Worm (Caenorhabditis elegans) whole organism, L4 larva: ENCODE results near the gene his-24.

Experiments
- F26F4.8 ChIP-seq: fragments of 200-800 bp; sonication (Bioruptor generic); conservative IDR thresholded peaks from 2 replicates; pipeline ENCODE4 v1.3.6; 2022; ENCODE audit warnings: missing genetic modification characterization, missing compliant biosample characterization
- F44E2.7 ChIP-seq: fragments of 200-800 bp; sonication (Bioruptor generic); IDR thresholded peaks from 2 replicates; pipeline ENCODE4 v2.1.2; 2022; ENCODE audit warnings: missing genetic modification characterization, missing compliant biosample characterization
- R02D3.7 ChIP-seq: fragments of 150-350 bp; sonication (generic microtip); optimal IDR thresholded peaks from 3 replicates; lab custom pipeline; 2014; ENCODE audit warnings: missing biosample characterization, missing genetic modification characterization
- T20F7.1 ChIP-seq: fragments of 200-800 bp; sonication (Bioruptor generic); optimal IDR thresholded peaks from 2 replicates; lab custom pipeline; 2018; ENCODE audit warnings: mild to moderate bottlenecking, missing genetic modification characterization, missing compliant biosample characterization
- ZK337.2 ChIP-seq: fragments of 200-800 bp; sonication (Bioruptor generic); IDR thresholded peaks from 2 replicates; pipeline ENCODE4 v1.3.6; 2022; ENCODE audit warnings: missing genetic modification reagents, missing genetic modification characterization, missing compliant biosample characterization
- aha-1 ChIP-seq: fragments of 150-350 bp; peaks from one replicate; lab custom pipeline; 2014; ENCODE audit warnings: missing biosample characterization, missing genetic modification characterization
- ama-1 ChIP-seq: fragments of 150-350 bp; optimal IDR thresholded peaks from 2 replicates; lab custom pipeline; 2014; ENCODE audit warnings: inconsistent platforms, mixed read lengths
- arid-1 ChIP-seq: fragments of 200-800 bp; sonication (Bioruptor generic); conservative IDR thresholded peaks from 2 replicates; pipeline ENCODE4 v1.3.6; 2022; ENCODE audit warnings: missing genetic modification reagents, missing genetic modification characterization, missing compliant biosample characterization
- attf-4 ChIP-seq: sonication (generic microtip); optimal IDR thresholded peaks from 3 replicates; lab custom pipeline; 2017; ENCODE audit warnings: missing biosample characterization, missing genetic modification characterization
- ceh-20 ChIP-seq: fragments of 200-800 bp; sonication (Bioruptor generic); IDR thresholded peaks from 2 replicates; pipeline ENCODE4 v1.3.6; 2022; ENCODE audit warnings: missing genetic modification reagents, missing genetic modification characterization, missing compliant biosample characterization
- ceh-44 ChIP-seq: fragments of 200-800 bp; sonication (Bioruptor generic); IDR thresholded peaks from 2 replicates; pipeline ENCODE4 v1.3.6; 2022; ENCODE audit warnings: missing genetic modification reagents, missing genetic modification characterization, missing compliant biosample characterization
- ceh-62 ChIP-seq: sonication (generic microtip); optimal IDR thresholded peaks from 2 replicates; lab custom pipeline; 2017; ENCODE audit warnings: missing biosample characterization, missing genetic modification characterization
- cey-2 ChIP-seq: sonication (generic microtip); optimal IDR thresholded peaks from 3 replicates; lab custom pipeline; 2017; ENCODE audit warnings: missing genetic modification characterization, mild to moderate bottlenecking, missing compliant biosample characterization, antibody characterized with exemption, borderline replicate concordance; ENCODE audit not compliant: insufficient read depth
- ctbp-1 ChIP-seq: fragments of 200-800 bp; sonication (Bioruptor generic); IDR thresholded peaks from 2 replicates; pipeline ENCODE4 v1.3.6; 2022; ENCODE audit warnings: missing genetic modification reagents, missing genetic modification characterization, missing compliant biosample characterization
- daf-16 ChIP-seq, 3 experiments: sonication (generic microtip); optimal IDR thresholded peaks; 2 replicates each; lab custom pipeline; 2016 to 2017; ENCODE audit warnings: missing genetic modification characterization in 3 of 3, missing genetic modification reagents in 3 of 3, mild to moderate bottlenecking in 2 of 3, missing compliant biosample characterization in 2 of 3, missing biosample characterization in 1 of 3, moderate library complexity in 1 of 3
- dmd-6 ChIP-seq: fragments of 200-800 bp; sonication (Bioruptor generic); IDR thresholded peaks from 2 replicates; pipeline ENCODE4 v1.3.6; 2022; ENCODE audit warnings: missing genetic modification reagents, missing genetic modification characterization, missing compliant biosample characterization
- gei-8 ChIP-seq: fragments of 200-800 bp; sonication (Bioruptor generic); optimal IDR thresholded peaks from 2 replicates; lab custom pipeline; 2018; ENCODE audit warnings: mild to moderate bottlenecking, missing genetic modification characterization, missing compliant biosample characterization
- hlh-11 ChIP-seq: fragments of 200-800 bp; sonication (Bioruptor generic); optimal IDR thresholded peaks from 2 replicates; lab custom pipeline; 2018; ENCODE audit warnings: mild to moderate bottlenecking, missing genetic modification characterization, missing compliant biosample characterization
- hlh-30 ChIP-seq: sonication (generic microtip); optimal IDR thresholded peaks from 2 replicates; lab custom pipeline; 2017; ENCODE audit warnings: antibody characterized with exemption, mild to moderate bottlenecking, missing genetic modification characterization, missing compliant biosample characterization; ENCODE audit not compliant: insufficient read depth
- jun-1 ChIP-seq: fragments of 150-350 bp; optimal IDR thresholded peaks from 2 replicates; lab custom pipeline; 2014; ENCODE audit warnings: missing biosample characterization, missing genetic modification reagents, missing genetic modification characterization
- lin-38 ChIP-seq: fragments of 200-800 bp; sonication (Bioruptor generic); IDR thresholded peaks from 2 replicates; pipeline ENCODE4 v1.3.6; 2022; ENCODE audit warnings: missing genetic modification reagents, missing genetic modification characterization, missing compliant biosample characterization
- lin-39 ChIP-seq: fragments of 150-350 bp; optimal IDR thresholded peaks from 2 replicates; lab custom pipeline; 2014; ENCODE audit warnings: missing biosample characterization, missing genetic modification reagents, missing genetic modification characterization
- lsy-2 ChIP-seq, 2 experiments: fragments of 150-350 bp in 1 of 2; sonication (generic microtip) in 1 of 2; optimal IDR thresholded peaks; 2 replicates each; lab custom pipeline; 2014 to 2017; ENCODE audit warnings: missing biosample characterization in 2 of 2, missing genetic modification characterization in 2 of 2
- madf-9 ChIP-seq: fragments of 200-800 bp; sonication (Bioruptor generic); conservative IDR thresholded peaks from 2 replicates; pipeline ENCODE4 v1.3.6; 2022; ENCODE audit warnings: missing genetic modification reagents, missing genetic modification characterization, missing compliant biosample characterization
- mdl-1 ChIP-seq, 2 experiments: fragments of 150-350 bp in 1 of 2; sonication (generic microtip) in 1 of 2; optimal IDR thresholded peaks; 2 replicates each; lab custom pipeline; 2014 to 2017; ENCODE audit warnings: missing biosample characterization in 2 of 2, missing genetic modification characterization in 2 of 2
- mxl-2 ChIP-seq: fragments of 200-800 bp; sonication (Bioruptor generic); conservative IDR thresholded peaks from 2 replicates; pipeline ENCODE4 v1.3.6; 2022; ENCODE audit warnings: missing genetic modification reagents, missing genetic modification characterization, missing compliant biosample characterization
- nhr-11 ChIP-seq: fragments of 150-350 bp; optimal IDR thresholded peaks from 2 replicates; lab custom pipeline; 2014; ENCODE audit warnings: missing biosample characterization, missing genetic modification characterization
- nhr-111 ChIP-seq: fragments of 200-800 bp; sonication (Bioruptor generic); optimal IDR thresholded peaks from 2 replicates; lab custom pipeline; 2018; ENCODE audit warnings: mild to moderate bottlenecking, missing genetic modification characterization, missing compliant biosample characterization
- nhr-25 ChIP-seq: sonication (generic microtip); optimal IDR thresholded peaks from 2 replicates; lab custom pipeline; 2017; ENCODE audit warnings: missing genetic modification characterization, mild to moderate bottlenecking, missing compliant biosample characterization, antibody characterized with exemption, moderate library complexity, borderline replicate concordance; ENCODE audit not compliant: insufficient read depth
- nhr-28 ChIP-seq: fragments of 150-350 bp; optimal IDR thresholded peaks from 2 replicates; lab custom pipeline; 2014; ENCODE audit warnings: missing biosample characterization, missing genetic modification characterization
- nhr-42 ChIP-seq: fragments of 200-800 bp; sonication (Bioruptor generic); IDR thresholded peaks from 2 replicates; pipeline ENCODE4 v1.3.6; 2022; ENCODE audit warnings: missing genetic modification characterization, missing compliant biosample characterization
- nhr-48 ChIP-seq: sonication (generic microtip); optimal IDR thresholded peaks from 2 replicates; lab custom pipeline; 2016; ENCODE audit warnings: mild to moderate bottlenecking, missing genetic modification characterization, missing compliant biosample characterization
- nhr-6 ChIP-seq: fragments of 150-350 bp; optimal IDR thresholded peaks from 2 replicates; lab custom pipeline; 2014; ENCODE audit warnings: missing biosample characterization, missing genetic modification characterization
- nhr-76 ChIP-seq: fragments of 150-350 bp; optimal IDR thresholded peaks from 2 replicates; lab custom pipeline; 2014; ENCODE audit warnings: missing biosample characterization, missing genetic modification characterization
- pha-4 ChIP-seq, 2 experiments: fragments of 150-350 bp in 1 of 2; fragments of 200-800 bp in 1 of 2; sonication (Bioruptor generic) in 1 of 2; IDR thresholded peaks in 1 of 2; optimal IDR thresholded peaks in 1 of 2; 2 replicates each; pipeline versions ENCODE4 v1.3.6 to Lab custom; 2014 to 2022; ENCODE audit warnings: missing genetic modification characterization in 2 of 2, missing genetic modification reagents in 2 of 2, missing biosample characterization in 1 of 2, missing compliant biosample characterization in 1 of 2
- rbr-2 ChIP-seq: sonication (generic microtip); optimal IDR thresholded peaks from 2 replicates; lab custom pipeline; 2016; ENCODE audit warnings: missing genotype, missing genetic modification characterization, missing compliant biosample characterization
- skn-1 ChIP-seq: fragments of 150-350 bp; optimal IDR thresholded peaks from 2 replicates; lab custom pipeline; 2014; ENCODE audit warnings: missing biosample characterization, missing genetic modification characterization
- snpc-1.2 ChIP-seq: fragments of 200-800 bp; sonication (Bioruptor generic); IDR thresholded peaks from 2 replicates; pipeline ENCODE4 v1.3.6; 2022; ENCODE audit warnings: missing genetic modification reagents, missing genetic modification characterization, missing compliant biosample characterization
- tag-97 ChIP-seq: fragments of 200-800 bp; sonication (Bioruptor generic); IDR thresholded peaks from 2 replicates; pipeline ENCODE4 v1.3.6; 2022; ENCODE audit warnings: missing genetic modification characterization, missing compliant biosample characterization
- tra-1 ChIP-seq: fragments of 200-800 bp; sonication (Bioruptor generic); IDR thresholded peaks from 2 replicates; pipeline ENCODE4 v1.3.6; 2022; ENCODE audit warnings: missing genetic modification reagents, missing genetic modification characterization, missing compliant biosample characterization
- unc-130 ChIP-seq: sonication (generic microtip); optimal IDR thresholded peaks from 2 replicates; lab custom pipeline; 2016; ENCODE audit warnings: missing genetic modification reagents, missing genetic modification characterization, missing compliant biosample characterization
- unc-39 ChIP-seq: sonication (generic microtip); optimal IDR thresholded peaks from 2 replicates; lab custom pipeline; 2017; ENCODE audit warnings: missing biosample characterization, missing genetic modification characterization
- unc-62 ChIP-seq, 3 experiments: fragments of 150-350 bp in 1 of 3; sonication (generic microtip); optimal IDR thresholded peaks in 2 of 3; peaks in 1 of 3; 1 replicate in 1 of 3; 2 replicates in 2 of 3; lab custom pipeline; 2014 to 2017; ENCODE audit warnings: missing biosample characterization in 3 of 3, missing genetic modification characterization in 3 of 3, missing genetic modification reagents in 3 of 3, missing genotype in 1 of 3
- vab-7 ChIP-seq: fragments of 200-800 bp; sonication (Bioruptor generic); IDR thresholded peaks from 2 replicates; pipeline ENCODE4 v1.3.6; 2022; ENCODE audit warnings: missing genetic modification reagents, missing genetic modification characterization, missing compliant biosample characterization
- zfp-2 ChIP-seq: sonication (generic microtip); optimal IDR thresholded peaks from 2 replicates; lab custom pipeline; 2016; ENCODE audit warnings: mild to moderate bottlenecking, missing genetic modification characterization, missing compliant biosample characterization

Gene his-24

DNA sequence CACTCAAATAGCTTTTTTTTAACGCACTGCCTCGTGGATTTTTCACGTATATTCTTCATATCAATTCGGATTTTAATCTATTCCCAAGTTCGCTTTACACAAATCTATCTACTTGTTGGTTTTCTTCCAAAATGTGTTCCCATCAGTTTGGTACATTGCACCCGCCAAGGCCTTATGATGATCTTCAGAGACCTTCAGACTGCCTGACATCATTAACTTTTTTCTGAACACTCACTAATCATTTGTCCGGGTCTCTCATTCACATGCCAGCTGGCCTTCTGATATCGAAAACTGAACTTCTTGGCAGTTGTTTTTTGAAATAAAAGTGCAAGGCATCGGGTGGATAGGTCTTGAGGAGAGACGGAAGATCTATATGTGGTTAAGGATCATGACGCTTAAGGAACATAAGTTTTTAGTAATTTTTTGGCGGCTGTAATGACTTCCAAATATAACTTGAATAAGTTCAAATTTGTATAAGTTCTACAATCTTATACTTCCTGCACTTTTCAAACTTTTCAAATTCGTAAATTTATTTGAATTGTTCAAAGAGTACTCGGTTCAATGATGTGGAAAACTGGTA is 10.0 kb downstream of the his-24 start:
- TF ChIP-seq unc-62 (GFP tag; optimal IDR thresholded peaks at IDR 0.05 in 1 of 2; lab: Kevin White, UChicago) (peak in 1 of 2 experiments; percentile 97), unc-62 (tag; optimal IDR thresholded peaks at IDR 0.05; lab: Kevin White, UChicago) (no peak), lin-39 (tag; lab: Kevin White, UChicago) (no peak), hlh-30 (tag; lab: Kevin White, UChicago) (peak; percentile 86), vab-7 (GFP tag; lab: Robert Waterston, UW) (no peak), lsy-2 (tag; optimal IDR thresholded peaks at IDR 0.05; lab: Kevin White, UChicago) (peak in 1 of 2 experiments; percentile 27), pha-4 (GFP tag; IDR thresholded peaks at IDR 0.05; lab: Robert Waterston, UW) (no peak), pha-4 (tag; optimal IDR thresholded peaks at IDR 0.05; lab: Kevin White, UChicago) (no peak), skn-1 (tag; lab: Kevin White, UChicago) (no peak), nhr-28 (tag; lab: Kevin White, UChicago) (peak; percentile 60), nhr-48 (tag; lab: Kevin White, UChicago) (peak; percentile 4), cey-2 (tag; lab: Kevin White, UChicago) (no peak), tra-1 (GFP tag; lab: Robert Waterston, UW) (peak; percentile 45; the same call in 1 of the 2 replicates), ceh-20 (GFP tag; lab: Robert Waterston, UW) (no peak), ceh-62 (tag; lab: Kevin White, UChicago) (no peak), dmd-6 (peak; percentile 41), nhr-25 (peak; percentile 8), ceh-44 (GFP tag; lab: Robert Waterston, UW) (no peak), unc-130 (GFP tag; lab: Kevin White, UChicago) (no peak), hlh-11 (peak; percentile 11), nhr-11 (tag; lab: Kevin White, UChicago) (no peak), mdl-1 (tag; optimal IDR thresholded peaks at IDR 0.05; lab: Kevin White, UChicago) (peak in 1 of 2 experiments; percentile 45), ama-1 (lab: Kevin White, UChicago) (no peak), ZK337.2 (no peak), lin-38 (no peak), ctbp-1 (GFP tag; lab: Robert Waterston, UW) (0 out of 2 replicates have a peak, but pooled peaks have one; percentile 39), aha-1 (tag; lab: Kevin White, UChicago) (peak; percentile 90), snpc-1.2 (GFP tag; lab: Robert Waterston, UW) (no peak)

DNA sequence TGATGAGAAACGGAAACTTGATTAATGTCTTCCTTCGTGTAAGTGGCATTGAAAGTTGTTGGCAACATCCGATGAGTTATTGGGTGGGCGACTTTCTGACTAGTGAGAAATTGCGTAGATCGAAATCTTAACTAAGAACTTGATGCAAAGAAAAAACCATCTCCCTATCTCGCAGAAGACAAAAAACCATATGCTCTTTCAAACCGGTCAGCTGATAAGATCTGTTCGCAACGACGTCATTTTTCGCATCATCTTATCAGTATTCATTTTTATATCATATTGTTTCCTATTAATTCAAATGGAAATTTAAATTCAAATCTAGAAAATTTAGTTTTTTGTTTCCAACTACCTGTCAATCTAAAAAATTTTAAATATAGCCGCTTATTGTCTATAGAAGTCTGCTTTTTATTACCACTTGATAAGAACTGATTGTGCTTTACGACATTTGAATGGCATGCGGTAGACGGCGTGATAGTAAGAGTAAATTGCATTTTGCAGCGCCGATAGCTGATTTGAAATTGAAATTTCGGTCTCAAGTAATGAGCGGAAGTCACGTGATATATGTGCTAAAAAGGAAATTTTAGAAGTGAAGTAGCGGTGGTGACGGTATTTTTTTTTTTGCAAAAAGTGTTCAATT is 10.6 kb downstream of the his-24 start:
- TF ChIP-seq arid-1: no peak
- TF ChIP-seq unc-130 (GFP tag; lab: Kevin White, UChicago): no peak
- TF ChIP-seq ceh-44 (GFP tag; lab: Robert Waterston, UW): no peak
- TF ChIP-seq tag-97: no peak
- TF ChIP-seq zfp-2 (tag; lab: Kevin White, UChicago): no peak
- TF ChIP-seq unc-62 (GFP tag; optimal IDR thresholded peaks at IDR 0.05 in 1 of 2; lab: Kevin White, UChicago): peak; percentile 38 to 47
- TF ChIP-seq unc-62 (tag; optimal IDR thresholded peaks at IDR 0.05; lab: Kevin White, UChicago): no peak
- TF ChIP-seq hlh-11: peak; percentile 94
- TF ChIP-seq nhr-76 (tag; lab: Kevin White, UChicago): no peak
- TF ChIP-seq nhr-111 (GFP tag; lab: Kevin White, UChicago): no peak
- peak in 1 of 2 experiments; percentile 93 for TF ChIP-seq daf-16 (GFP tag; optimal IDR thresholded peaks at IDR 0.05; lab: Kevin White, UChicago)
- TF ChIP-seq daf-16 (tag; optimal IDR thresholded peaks at IDR 0.05; lab: Kevin White, UChicago): peak; percentile 65
- no peak for TF ChIP-seq rbr-2 (tag; lab: Kevin White, UChicago)
- TF ChIP-seq nhr-28 (tag; lab: Kevin White, UChicago): peak; percentile 65
- no peak for TF ChIP-seq madf-9 (GFP tag; lab: Robert Waterston, UW)
- TF ChIP-seq nhr-6 (tag; lab: Kevin White, UChicago): no peak
- TF ChIP-seq R02D3.7 (tag; lab: Kevin White, UChicago): no peak
- no peak for TF ChIP-seq attf-4 (tag; lab: Kevin White, UChicago)
- TF ChIP-seq snpc-1.2 (GFP tag; lab: Robert Waterston, UW): no peak
- no peak for TF ChIP-seq F44E2.7 (GFP tag; lab: Robert Waterston, UW)
- TF ChIP-seq nhr-42 (GFP tag; lab: Robert Waterston, UW): no peak
- TF ChIP-seq mxl-2: no peak
- TF ChIP-seq dmd-6: peak; percentile 99
- TF ChIP-seq aha-1 (tag; lab: Kevin White, UChicago): peak; percentile 78
- TF ChIP-seq lin-38: peak; percentile 34; the same call in 1 of the 2 replicates
- no peak for TF ChIP-seq F26F4.8 (GFP tag; lab: Robert Waterston, UW)
- peak; percentile 91 for TF ChIP-seq nhr-48 (tag; lab: Kevin White, UChicago)
- TF ChIP-seq unc-39 (tag; lab: Kevin White, UChicago): no peak
- TF ChIP-seq gei-8: peak; percentile 94
- TF ChIP-seq jun-1: no peak
- TF ChIP-seq T20F7.1 (GFP tag; lab: Kevin White, UChicago): peak; percentile 54
